Fruit fly (Drosophila melanogaster): ENCODE data around the gene Lsd-2.

The Lsd-2 gene

dm6 chrX:15023826-15024545 is 52.0 kb downstream of the Lsd-2 start, which contains the start of gene be (continued):
- TF ChIP-seq MTF-1 (GFP tag; optimal IDR thresholded peaks at IDR 0.05; ENCODE audit: borderline replicate concordance) (no peak), run (tag; optimal IDR thresholded peaks at IDR 0.05) (peak; percentile 44), Sox102F (GFP tag; optimal IDR thresholded peaks at IDR 0.05) (peak; percentile 67), bsh (GFP tag; optimal IDR thresholded peaks at IDR 0.05) (peak in 1 of 2 experiments; percentile 66), org-1 (GFP tag; optimal IDR thresholded peaks at IDR 0.05) (peak; percentile 19), Trl (optimal IDR thresholded peaks at IDR 0.05) (peak; percentile 81 to 86), Trl (GFP tag; optimal IDR thresholded peaks at IDR 0.05) (no peak), CG33557 (GFP tag; optimal IDR thresholded peaks at IDR 0.05) (peak; percentile 85), CG10979 (tag; optimal IDR thresholded peaks at IDR 0.05) (peak; percentile 85), Neu2 (GFP tag; optimal IDR thresholded peaks at IDR 0.05; ENCODE audit: borderline replicate concordance) (no peak), CG8478 (optimal IDR thresholded peaks at IDR 0.05) (no peak), NC2β (GFP tag; optimal IDR thresholded peaks at IDR 0.05) (no peak), CG5245 (GFP tag; optimal IDR thresholded peaks at IDR 0.05) (no peak), Oli (tag; optimal IDR thresholded peaks at IDR 0.05) (peak; percentile 66), CG6654 (GFP tag; optimal IDR thresholded peaks at IDR 0.05) (no peak), grn (GFP tag; optimal IDR thresholded peaks at IDR 0.05) (no peak), CG17612 (GFP tag; IDR thresholded peaks at IDR 0.05) (no peak), CG31224 (GFP tag; IDR thresholded peaks at IDR 0.05) (peak; percentile 49), C15 (GFP tag; IDR thresholded peaks at IDR 0.05) (no peak), Sry-δ (GFP tag; optimal IDR thresholded peaks at IDR 0.05) (no peak), CHES-1-like (GFP tag; optimal IDR thresholded peaks at IDR 0.05) (no peak), yki (optimal IDR thresholded peaks at IDR 0.05) (peak; percentile 11), CG9727 (GFP tag; optimal IDR thresholded peaks at IDR 0.05) (peak; percentile 87), CG17328 (GFP tag; IDR thresholded peaks at IDR 0.05) (0 out of 2 replicates have a peak, but pooled peaks have one; percentile 8), CG2875 (GFP tag; optimal IDR thresholded peaks at IDR 0.05) (no peak), CG12236 (GFP tag; optimal IDR thresholded peaks at IDR 0.05) (no peak), CG13424 (tag; optimal IDR thresholded peaks at IDR 0.05) (peak; percentile 86), CG7372 (GFP tag; IDR thresholded peaks at IDR 0.05) (no peak; the same call in 1 of the 2 replicates), CG10431 (GFP tag; optimal IDR thresholded peaks at IDR 0.05) (peak; percentile 37), chif (GFP tag; optimal IDR thresholded peaks at IDR 0.05) (no peak), CG14710 (tag; optimal IDR thresholded peaks at IDR 0.05) (peak; percentile 87), ems (GFP tag; optimal IDR thresholded peaks at IDR 0.05) (no peak), CG1603 (tag; optimal IDR thresholded peaks at IDR 0.05) (no peak), pum (GFP tag; optimal IDR thresholded peaks at IDR 0.05) (no peak), Kr (GFP tag; optimal IDR thresholded peaks at IDR 0.05) (no peak), CG11723 (GFP tag; optimal IDR thresholded peaks at IDR 0.05) (peak; percentile 5), bigmax (GFP tag; optimal IDR thresholded peaks at IDR 0.05) (no peak), CG4360 (GFP tag; IDR thresholded peaks at IDR 0.05) (no peak), sim (GFP tag; IDR thresholded peaks at IDR 0.05) (0 out of 2 replicates have a peak, but pooled peaks have one; percentile 21), Gsc (GFP tag; IDR thresholded peaks at IDR 0.05) (no peak), CG2116 (GFP tag; optimal IDR thresholded peaks at IDR 0.05) (no peak), TFAM (GFP tag; optimal IDR thresholded peaks at IDR 0.05) (no peak), luna (GFP tag; optimal IDR thresholded peaks at IDR 0.05) (no peak), Hr3 (GFP tag; optimal IDR thresholded peaks at IDR 0.05) (peak; percentile 77), NC2α (GFP tag; optimal IDR thresholded peaks at IDR 0.05) (no peak), CG32772 (GFP tag; IDR thresholded peaks at IDR 0.05) (no peak; the same call in 1 of the 2 replicates), CG4424 (GFP tag; optimal IDR thresholded peaks at IDR 0.05) (peak; percentile 50), CG31388 (GFP tag; optimal IDR thresholded peaks at IDR 0.05) (no peak), CG4707 (GFP tag; optimal IDR thresholded peaks at IDR 0.05) (peak; percentile 3), twi (tag; optimal IDR thresholded peaks at IDR 0.05) (peak; percentile 63), CG18619 (GFP tag; optimal IDR thresholded peaks at IDR 0.05) (peak; percentile 63)
